Fruit fly (Drosophila melanogaster) whole organism, embryonic: ENCODE results near the gene Patr-1.

Experiments used
- Asciz ChIP-seq: fragments of 200-800 bp; sonication (Bioruptor generic); optimal IDR thresholded peaks from 2 replicates; lab custom pipeline; 2017; ENCODE audit warnings: missing biosample characterization, mild to moderate bottlenecking, missing genetic modification characterization, missing genetic modification reagents
- B-H2 ChIP-seq: fragments of 200-800 bp; sonication (Bioruptor generic); optimal IDR thresholded peaks from 2 replicates; lab custom pipeline; 2018; ENCODE audit warnings: missing biosample characterization, mild to moderate bottlenecking, missing genetic modification characterization
- BtbVII ChIP-seq: fragments of 200-800 bp; sonication (Bioruptor generic); optimal IDR thresholded peaks from 3 replicates; lab custom pipeline; 2017; ENCODE audit warnings: missing biosample characterization, mild to moderate bottlenecking, missing genetic modification characterization
- CG10543 ChIP-seq: fragments of 200-800 bp; sonication (Bioruptor generic); optimal IDR thresholded peaks from 3 replicates; lab custom pipeline; 2017; ENCODE audit warnings: missing biosample characterization, mild to moderate bottlenecking, missing genetic modification characterization, moderate library complexity
- CG11085 ChIP-seq: fragments of 200-800 bp; sonication (Bioruptor generic); IDR thresholded peaks from 2 replicates; pipeline ENCODE4 v1.3.6; 2022; ENCODE audit warnings: missing biosample characterization, missing genetic modification characterization
- CG13296 ChIP-seq: fragments of 200-800 bp; sonication (Bioruptor generic); optimal IDR thresholded peaks from 3 replicates; lab custom pipeline; 2018; ENCODE audit warnings: missing biosample characterization, mild to moderate bottlenecking, missing genetic modification characterization
- CG15269 ChIP-seq: fragments of 200-800 bp; sonication (Bioruptor generic); optimal IDR thresholded peaks from 2 replicates; lab custom pipeline; 2018; ENCODE audit warnings: missing biosample characterization, mild to moderate bottlenecking, missing genetic modification characterization, moderate library complexity
- CG15479 ChIP-seq: fragments of 200-800 bp; sonication (Bioruptor generic); optimal IDR thresholded peaks from 3 replicates; lab custom pipeline; 2019; ENCODE audit warnings: missing biosample characterization, mild to moderate bottlenecking, missing genetic modification characterization, moderate library complexity
- CG15601 ChIP-seq: fragments of 200-800 bp; sonication (Bioruptor generic); optimal IDR thresholded peaks from 3 replicates; lab custom pipeline; 2019; ENCODE audit warnings: missing biosample characterization, mild to moderate bottlenecking, missing genetic modification characterization, moderate library complexity
- CG17568 ChIP-seq: fragments of 200-800 bp; sonication (Bioruptor generic); optimal IDR thresholded peaks from 2 replicates; lab custom pipeline; 2018; ENCODE audit warnings: missing biosample characterization, mild to moderate bottlenecking, missing genetic modification characterization, moderate library complexity
- CG17912 ChIP-seq: fragments of 200-800 bp; sonication (Bioruptor generic); optimal IDR thresholded peaks from 2 replicates; lab custom pipeline; 2018; ENCODE audit warnings: missing biosample characterization, mild to moderate bottlenecking, missing genetic modification characterization
- CG18619 ChIP-seq: fragments of 200-800 bp; sonication (Bioruptor generic); optimal IDR thresholded peaks from 3 replicates; lab custom pipeline; 2017; ENCODE audit warnings: missing biosample characterization, mild to moderate bottlenecking, missing genetic modification characterization
- CG31441 ChIP-seq: fragments of 200-800 bp; sonication (Bioruptor generic); IDR thresholded peaks from 2 replicates; pipeline ENCODE4 v1.3.6; 2022; ENCODE audit warnings: missing biosample characterization, missing genetic modification characterization
- CG34376 ChIP-seq: fragments of 200-800 bp; sonication (Bioruptor generic); optimal IDR thresholded peaks from 2 replicates; lab custom pipeline; 2018; ENCODE audit warnings: missing biosample characterization, mild to moderate bottlenecking, missing genetic modification characterization
- CG43689 ChIP-seq: fragments of 200-800 bp; sonication (Bioruptor generic); IDR thresholded peaks from 2 replicates; pipeline ENCODE4 v1.3.6; 2022; ENCODE audit warnings: missing biosample characterization, missing genetic modification characterization
- CG6813 ChIP-seq: fragments of 200-800 bp; sonication (Bioruptor generic); optimal IDR thresholded peaks from 2 replicates; lab custom pipeline; 2017; ENCODE audit warnings: missing biosample characterization, missing genetic modification characterization, mild to moderate bottlenecking, moderate library complexity, missing genetic modification reagents
- CG7963 ChIP-seq: fragments of 200-800 bp; sonication (Bioruptor generic); IDR thresholded peaks from 3 replicates; pipeline ENCODE4 v1.3.6; 2022; ENCODE audit warnings: missing biosample characterization, missing genetic modification characterization; ENCODE audit not compliant: partially characterized antibody
- CG8290 ChIP-seq, 3 experiments: fragments of 200-800 bp; sonication (Bioruptor generic); optimal IDR thresholded peaks; 2 replicates each; lab custom pipeline; 2016 to 2019; ENCODE audit warnings: missing biosample characterization in 3 of 3, missing genetic modification characterization in 3 of 3, mild to moderate bottlenecking in 2 of 3, moderate library complexity in 1 of 3
- CG8478 ChIP-seq: fragments of >200 bp; optimal IDR thresholded peaks from 2 replicates; lab custom pipeline; 2018
- CG8765 ChIP-seq: fragments of 200-800 bp; sonication (Bioruptor generic); IDR thresholded peaks from 2 replicates; pipeline ENCODE4 v1.3.6; 2022; ENCODE audit warnings: missing biosample characterization, missing genetic modification characterization
- CrebB ChIP-seq: fragments of 200-800 bp; sonication (Bioruptor generic); optimal IDR thresholded peaks from 3 replicates; lab custom pipeline; 2018; ENCODE audit warnings: missing biosample characterization, mild to moderate bottlenecking, missing genetic modification characterization
- D19B ChIP-seq: fragments of 200-800 bp; sonication (Bioruptor generic); optimal IDR thresholded peaks from 2 replicates; lab custom pipeline; 2017; ENCODE audit warnings: missing biosample characterization, mild to moderate bottlenecking, missing genetic modification characterization
- Dbx ChIP-seq: fragments of 200-800 bp; sonication (Bioruptor generic); IDR thresholded peaks from 3 replicates; pipeline ENCODE4 v1.3.6; 2022; ENCODE audit warnings: missing biosample characterization, missing genetic modification characterization
- Fer3 ChIP-seq: fragments of 200-800 bp; sonication (Bioruptor generic); optimal IDR thresholded peaks from 2 replicates; lab custom pipeline; 2018; ENCODE audit warnings: missing biosample characterization, mild to moderate bottlenecking, missing genetic modification characterization, moderate library complexity
- H15 ChIP-seq: fragments of 200-800 bp; sonication (Bioruptor generic); IDR thresholded peaks from 3 replicates; pipeline ENCODE4 v1.3.6; 2022; ENCODE audit warnings: missing biosample characterization, missing genetic modification characterization
- HLH54F ChIP-seq: fragments of 200-800 bp; sonication (Bioruptor generic); optimal IDR thresholded peaks from 3 replicates; lab custom pipeline; 2016; ENCODE audit warnings: missing biosample characterization, missing genetic modification characterization
- HmgD ChIP-seq: fragments of 200-800 bp; sonication (Bioruptor generic); optimal IDR thresholded peaks from 3 replicates; lab custom pipeline; 2016; ENCODE audit warnings: missing biosample characterization, missing genetic modification characterization
- Kr ChIP-seq: fragments of 200-800 bp; sonication (Bioruptor generic); optimal IDR thresholded peaks from 2 replicates; lab custom pipeline; 2017; ENCODE audit warnings: missing biosample characterization, mild to moderate bottlenecking, missing genetic modification characterization
- MBD-R2 ChIP-seq: fragments of 200-800 bp; sonication (Bioruptor generic); IDR thresholded peaks from 2 replicates; pipeline ENCODE4 v1.3.6; 2022; ENCODE audit warnings: missing biosample characterization, missing genetic modification characterization
- Med ChIP-seq: fragments of 200-800 bp; sonication (Bioruptor generic); peaks from one replicate; lab custom pipeline; 2016; ENCODE audit warnings: missing biosample characterization, missing genetic modification characterization, mild to moderate bottlenecking, inconsistent platforms, moderate library complexity
- NfI ChIP-seq: fragments of 200-800 bp; sonication (Bioruptor generic); optimal IDR thresholded peaks from 3 replicates; lab custom pipeline; 2018; ENCODE audit warnings: missing biosample characterization, mild to moderate bottlenecking, missing genetic modification characterization, moderate library complexity
- Pdp1 ChIP-seq, 2 experiments: fragments of 200-800 bp; sonication (Bioruptor generic); optimal IDR thresholded peaks; 3 replicates each; lab custom pipeline; 2016; ENCODE audit warnings: missing biosample characterization in 2 of 2, missing genetic modification characterization in 2 of 2, mild to moderate bottlenecking in 1 of 2, moderate library complexity in 1 of 2
- Poxn ChIP-seq: fragments of 200-800 bp; sonication (Bioruptor generic); IDR thresholded peaks from 2 replicates; pipeline ENCODE4 v1.3.6; 2022; ENCODE audit warnings: missing biosample characterization, missing genetic modification characterization
- caup ChIP-seq: fragments of 200-800 bp; sonication (Bioruptor generic); optimal IDR thresholded peaks from 3 replicates; lab custom pipeline; 2017; ENCODE audit warnings: missing biosample characterization, mild to moderate bottlenecking, missing genetic modification characterization, moderate library complexity; ENCODE audit not compliant: severe bottlenecking
- crc ChIP-seq: fragments of 200-800 bp; sonication (Bioruptor generic); optimal IDR thresholded peaks from 2 replicates; lab custom pipeline; 2016; ENCODE audit warnings: missing biosample characterization, missing genetic modification characterization
- dati ChIP-seq: fragments of 200-800 bp; sonication (Bioruptor generic); IDR thresholded peaks from 2 replicates; pipeline ENCODE4 v1.3.6; 2022; ENCODE audit warnings: missing biosample characterization, missing genetic modification characterization
- fd3F ChIP-seq: fragments of 200-800 bp; sonication (Bioruptor generic); optimal IDR thresholded peaks from 2 replicates; lab custom pipeline; 2018; ENCODE audit warnings: missing biosample characterization, mild to moderate bottlenecking, missing genetic modification characterization, moderate library complexity
- lab ChIP-seq: fragments of 200-800 bp; sonication (Bioruptor generic); optimal IDR thresholded peaks from 3 replicates; lab custom pipeline; 2017; ENCODE audit warnings: missing biosample characterization, missing genetic modification characterization, mild to moderate bottlenecking, moderate library complexity, missing genetic modification reagents
- maf-S ChIP-seq: fragments of 200-800 bp; sonication (Bioruptor generic); optimal IDR thresholded peaks from 2 replicates; lab custom pipeline; 2016; ENCODE audit warnings: missing biosample characterization, missing genetic modification characterization
- mirr ChIP-seq: fragments of 200-800 bp; sonication (Bioruptor generic); optimal IDR thresholded peaks from 3 replicates; lab custom pipeline; 2018; ENCODE audit warnings: missing biosample characterization, mild to moderate bottlenecking, missing genetic modification characterization
- odd ChIP-seq: fragments of 200-800 bp; sonication (Bioruptor generic); optimal IDR thresholded peaks from 2 replicates; lab custom pipeline; 2017; ENCODE audit warnings: missing biosample characterization, mild to moderate bottlenecking, missing genetic modification characterization
- org-1 ChIP-seq: fragments of 200-800 bp; sonication (Bioruptor generic); optimal IDR thresholded peaks from 2 replicates; lab custom pipeline; 2017; ENCODE audit warnings: missing biosample characterization, missing genetic modification characterization
- p53 ChIP-seq: fragments of 200-800 bp; sonication (Bioruptor generic); optimal IDR thresholded peaks from 2 replicates; lab custom pipeline; 2016; ENCODE audit warnings: missing biosample characterization, missing genetic modification characterization
- pan ChIP-seq, 4 experiments: fragments of >200 bp in 3 of 4; fragments of 200-800 bp in 1 of 4; sonication (Bioruptor generic) in 1 of 4; optimal IDR thresholded peaks in 3 of 4; IDR thresholded peaks in 1 of 4; 2 replicates each; pipeline versions ENCODE4 v1.3.6 to Lab custom; 2017 to 2022; ENCODE audit warnings: missing biosample characterization in 2 of 4, missing genetic modification characterization in 2 of 4, mixed read lengths in 1 of 4
- sd ChIP-seq: fragments of 200-800 bp; sonication (Bioruptor generic); optimal IDR thresholded peaks from 3 replicates; lab custom pipeline; 2018; ENCODE audit warnings: missing biosample characterization, mild to moderate bottlenecking, missing genetic modification characterization, moderate library complexity
- sug ChIP-seq: fragments of 200-800 bp; optimal IDR thresholded peaks from 2 replicates; lab custom pipeline; 2019; ENCODE audit warnings: missing biosample characterization, mild to moderate bottlenecking, missing genetic modification characterization, moderate library complexity
- tap ChIP-seq: fragments of 200-800 bp; optimal IDR thresholded peaks from 3 replicates; lab custom pipeline; 2019; ENCODE audit warnings: missing biosample characterization, mild to moderate bottlenecking, missing genetic modification characterization, moderate library complexity
- trh ChIP-seq: fragments of 200-800 bp; sonication (Bioruptor generic); optimal IDR thresholded peaks from 2 replicates; lab custom pipeline; 2016; ENCODE audit warnings: missing biosample characterization, missing genetic modification characterization
- unpg ChIP-seq: fragments of 200-800 bp; sonication (Bioruptor generic); optimal IDR thresholded peaks from 3 replicates; lab custom pipeline; 2018; ENCODE audit warnings: missing biosample characterization, mild to moderate bottlenecking, missing genetic modification characterization, moderate library complexity
- z ChIP-seq: fragments of 200-800 bp; sonication (Bioruptor generic); IDR thresholded peaks from 3 replicates; pipeline ENCODE4 v1.3.6; 2022; ENCODE audit warnings: missing biosample characterization, missing genetic modification characterization

Gene Patr-1

dm6 chr3R:17007336-17007735 lies 36.0 kb upstream of the Patr-1 start (continued):
- TF ChIP-seq CrebB (peak; percentile 22), D19B (GFP tag; lab: Kevin White, UChicago) (no peak), NfI (GFP tag; lab: Kevin White, UChicago) (peak; percentile 31), tap (tag; lab: Kevin White, UChicago) (peak; percentile 33), CG15601 (tag; lab: Kevin White, UChicago) (no peak), pan (optimal IDR thresholded peaks at IDR 0.05; lab: Kevin White, UChicago) (no peak), pan (GFP tag; optimal IDR thresholded peaks at IDR 0.05 in 1 of 2, IDR thresholded peaks at IDR 0.05 in 1 of 2) (peak in 1 of 2 experiments; percentile 12), CG18619 (GFP tag; lab: Kevin White, UChicago) (no peak), B-H2 (GFP tag; lab: Kevin White, UChicago) (peak; percentile 26), CG43689 (no peak), CG8290 (GFP tag; optimal IDR thresholded peaks at IDR 0.05; lab: Kevin White, UChicago) (no peak), CG8290 (tag; optimal IDR thresholded peaks at IDR 0.05; lab: Kevin White, UChicago) (peak in 1 of 2 experiments; percentile 26), CG8765 (no peak), CG15269 (peak; percentile 71), odd (peak; percentile 4), sd (peak; percentile 82), p53 (GFP tag; lab: Kevin White, UChicago) (no peak), unpg (GFP tag; lab: Kevin White, UChicago) (peak; percentile 56), CG17568 (GFP tag; lab: Kevin White, UChicago) (peak; percentile 64), dati (GFP tag; lab: Robert Waterston, UW) (no peak), fd3F (GFP tag; lab: Kevin White, UChicago) (peak; percentile 30), z (no peak), CG13296 (GFP tag; lab: Kevin White, UChicago) (peak; percentile 53), CG17912 (GFP tag; lab: Kevin White, UChicago) (peak; percentile 37), maf-S (no peak), CG8478 (lab: Kevin White, UChicago) (no peak), org-1 (no peak), CG31441 (0 out of 2 replicates have a peak, but pooled peaks have one; percentile 11), trh (GFP tag; lab: Kevin White, UChicago) (no peak), CG11085 (GFP tag; lab: Robert Waterston, UW) (no peak), HLH54F (no peak), CG6813 (GFP tag; lab: Kevin White, UChicago) (peak; percentile 17), HmgD (no peak), H15 (GFP tag; lab: Robert Waterston, UW) (no peak), Asciz (GFP tag; lab: Kevin White, UChicago) (no peak), Fer3 (tag; lab: Kevin White, UChicago) (peak; percentile 26), CG7963 (GFP tag; lab: Robert Waterston, UW) (no peak)

- TF ChIP-seq CG34376 (GFP tag; lab: Kevin White, UChicago) = peak; percentile 49
- TF ChIP-seq sug (tag; lab: Kevin White, UChicago) = peak; percentile 68
- peak; percentile 12; the same call in 1 of the 2 replicates for TF ChIP-seq MBD-R2 (GFP tag; lab: Robert Waterston, UW)
- peak; percentile 20 for TF ChIP-seq BtbVII (GFP tag; lab: Kevin White, UChicago)
- no peak for TF ChIP-seq Kr (GFP tag; lab: Kevin White, UChicago)
- TF ChIP-seq CG10543 (GFP tag; lab: Kevin White, UChicago) = peak; percentile 39
- TF ChIP-seq lab (GFP tag; lab: Kevin White, UChicago) = peak; percentile 74
- TF ChIP-seq mirr (GFP tag; lab: Kevin White, UChicago) = peak; percentile 65
- TF ChIP-seq Poxn = no peak
- peak; percentile 27; the same call in 1 of the 3 replicates for TF ChIP-seq Dbx (GFP tag; lab: Robert Waterston, UW)
- TF ChIP-seq crc = no peak
- no peak for TF ChIP-seq caup (GFP tag; lab: Kevin White, UChicago)
- peak; percentile 9 for TF ChIP-seq B-H2 (GFP tag; lab: Kevin White, UChicago)
- peak; percentile 92 for TF ChIP-seq CG15479 (GFP tag; lab: Kevin White, UChicago)
- TF ChIP-seq Pdp1 (GFP tag; optimal IDR thresholded peaks at IDR 0.05; lab: Kevin White, UChicago) = peak in 1 of 2 experiments; percentile 75
- TF ChIP-seq Med (GFP tag; lab: Kevin White, UChicago) = peak; percentile 49
These were observed 35.2 kb upstream of the Patr-1 start, which contains the start of gene CG8907 for dm6 chr3R:17008018-17008674. Gene CG8907, plus strand, starts transcription at chr3R:17008269.
